Worm (Caenorhabditis elegans): ENCODE results near the gene Y61A9LA.3.

DNA sequence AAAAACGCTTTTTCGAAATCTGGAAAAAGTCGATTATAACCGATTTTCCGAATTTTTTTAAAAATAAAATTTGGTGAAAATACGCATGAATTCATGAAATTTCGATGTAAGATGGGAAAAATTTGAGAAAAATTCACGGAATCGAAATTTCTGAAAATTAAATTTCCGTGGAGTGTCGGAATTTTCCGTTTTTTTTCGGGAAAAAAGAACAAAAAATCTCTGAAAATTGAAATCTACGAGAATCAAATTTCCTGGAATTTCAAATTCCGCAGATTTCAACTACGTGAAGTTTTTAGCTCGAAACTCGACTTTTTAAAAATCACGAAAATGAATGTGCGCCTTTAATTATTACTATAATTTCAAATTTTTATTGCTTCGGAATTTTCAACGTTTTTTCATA, 55.4 kb downstream of the Y61A9LA.3 start:
- no peak for TF ChIP-seq W03F9.2 (tag; optimal IDR thresholded peaks at IDR 0.05)
- no peak for TF ChIP-seq him-1 (tag; optimal IDR thresholded peaks at IDR 0.05)
